Worm (Caenorhabditis elegans) whole organism, mixed stage, embryonic: ENCODE data around the gene F46C5.1.
A peak's percentile ranks its signal among the peaks of the same experiment; 100 is the strongest.

ENCODE experiments used
- M03D4.4 ChIP-seq: sonication (generic microtip); optimal IDR thresholded peaks from 2 replicates; lab custom pipeline; 2017; ENCODE audit warnings: mild to moderate bottlenecking, missing genetic modification characterization, missing compliant biosample characterization
- bed-3 ChIP-seq: fragments of 200-800 bp; sonication (Bioruptor generic); optimal IDR thresholded peaks from 3 replicates; lab custom pipeline; 2018; ENCODE audit warnings: mild to moderate bottlenecking, missing genetic modification characterization, moderate library complexity, missing compliant biosample characterization
- blmp-1 ChIP-seq: fragments of 150-350 bp; optimal IDR thresholded peaks from 2 replicates; lab custom pipeline; 2014; ENCODE audit warnings: missing biosample characterization, missing genetic modification characterization
- ceh-39 ChIP-seq: fragments of 150-350 bp; optimal IDR thresholded peaks from 2 replicates; lab custom pipeline; 2014; ENCODE audit warnings: missing biosample characterization, missing genetic modification characterization
- ceh-43 ChIP-seq: fragments of 200-800 bp; sonication (Bioruptor generic); optimal IDR thresholded peaks from 2 replicates; lab custom pipeline; 2018; ENCODE audit warnings: mild to moderate bottlenecking, missing genetic modification characterization, moderate library complexity, missing compliant biosample characterization
- ceh-83 ChIP-seq: fragments of 200-800 bp; sonication (Bioruptor generic); optimal IDR thresholded peaks from 2 replicates; lab custom pipeline; 2018; ENCODE audit warnings: mild to moderate bottlenecking, missing genetic modification characterization, missing compliant biosample characterization
- ces-1 ChIP-seq: fragments of 150-350 bp; optimal IDR thresholded peaks from 2 replicates; lab custom pipeline; 2014; ENCODE audit warnings: missing biosample characterization, missing genetic modification reagents, missing genetic modification characterization
- cnd-1 ChIP-seq: fragments of 200-800 bp; sonication (Bioruptor generic); optimal IDR thresholded peaks from 2 replicates; lab custom pipeline; 2018; ENCODE audit warnings: mild to moderate bottlenecking, missing genetic modification characterization, missing compliant biosample characterization
- drap-1 ChIP-seq: fragments of 200-800 bp; sonication (Bioruptor generic); optimal IDR thresholded peaks from 3 replicates; lab custom pipeline; 2018; ENCODE audit warnings: mild to moderate bottlenecking, missing genetic modification characterization, missing compliant biosample characterization
- elt-1 ChIP-seq: sonication (generic microtip); optimal IDR thresholded peaks from 2 replicates; lab custom pipeline; 2017; ENCODE audit warnings: missing genetic modification characterization, mild to moderate bottlenecking, missing compliant biosample characterization, antibody characterized with exemption, moderate library complexity, borderline replicate concordance; ENCODE audit not compliant: insufficient read depth
- elt-3 ChIP-seq: fragments of 150-350 bp; optimal IDR thresholded peaks from 2 replicates; lab custom pipeline; 2014; ENCODE audit warnings: missing biosample characterization, missing genetic modification characterization
- flh-1 ChIP-seq: fragments of 200-800 bp; sonication (Bioruptor generic); optimal IDR thresholded peaks from 2 replicates; lab custom pipeline; 2018; ENCODE audit warnings: mild to moderate bottlenecking, missing genetic modification characterization, moderate library complexity, missing compliant biosample characterization
- ham-2 ChIP-seq: fragments of 200-800 bp; sonication (Bioruptor generic); optimal IDR thresholded peaks from 2 replicates; lab custom pipeline; 2018; ENCODE audit warnings: mild to moderate bottlenecking, missing genetic modification characterization, missing compliant biosample characterization
- hlh-1 ChIP-seq: fragments of 150-350 bp; optimal IDR thresholded peaks from 2 replicates; lab custom pipeline; 2014; ENCODE audit warnings: missing biosample characterization, missing genetic modification reagents, missing genetic modification characterization
- lin-13 ChIP-seq: fragments of 150-350 bp; optimal IDR thresholded peaks from 2 replicates; lab custom pipeline; 2014; ENCODE audit warnings: missing biosample characterization, missing genetic modification characterization
- lin-32 ChIP-seq: fragments of 200-800 bp; sonication (Bioruptor generic); optimal IDR thresholded peaks from 2 replicates; lab custom pipeline; 2018; ENCODE audit warnings: mild to moderate bottlenecking, missing genetic modification characterization, missing compliant biosample characterization
- lsy-2 ChIP-seq: fragments of 150-350 bp; optimal IDR thresholded peaks from 2 replicates; lab custom pipeline; 2014; ENCODE audit warnings: missing biosample characterization, missing genetic modification characterization
- mab-5 ChIP-seq: fragments of 150-350 bp; optimal IDR thresholded peaks from 2 replicates; lab custom pipeline; 2014; ENCODE audit warnings: missing biosample characterization, missing genetic modification characterization
- mep-1 ChIP-seq: fragments of 150-350 bp; optimal IDR thresholded peaks from 2 replicates; lab custom pipeline; 2017; ENCODE audit warnings: missing biosample characterization, missing genetic modification reagents, missing genetic modification characterization, inconsistent platforms
- mls-2 ChIP-seq: sonication (generic microtip); optimal IDR thresholded peaks from 2 replicates; lab custom pipeline; 2016; ENCODE audit warnings: mild to moderate bottlenecking, missing genetic modification characterization, moderate library complexity, missing compliant biosample characterization
- nhr-12 ChIP-seq: fragments of 150-350 bp; optimal IDR thresholded peaks from 2 replicates; lab custom pipeline; 2014; ENCODE audit warnings: missing biosample characterization, missing genetic modification characterization
- nhr-2 ChIP-seq: fragments of 150-350 bp; optimal IDR thresholded peaks from 2 replicates; lab custom pipeline; 2014; ENCODE audit warnings: missing biosample characterization, missing genetic modification characterization
- nhr-237 ChIP-seq: fragments of 150-350 bp; optimal IDR thresholded peaks from 2 replicates; lab custom pipeline; 2014; ENCODE audit warnings: missing biosample characterization, missing genetic modification characterization
- nhr-28 ChIP-seq: fragments of 150-350 bp; optimal IDR thresholded peaks from 2 replicates; lab custom pipeline; 2014; ENCODE audit warnings: missing biosample characterization, missing genetic modification characterization
- nhr-76 ChIP-seq: sonication (generic microtip); optimal IDR thresholded peaks from 2 replicates; lab custom pipeline; 2017; ENCODE audit warnings: missing biosample characterization, missing genetic modification characterization
- pha-4 ChIP-seq: fragments of 150-350 bp; optimal IDR thresholded peaks from 2 replicates; lab custom pipeline; 2018; ENCODE audit warnings: missing biosample characterization, missing genetic modification reagents, missing genetic modification characterization
- sem-2 ChIP-seq: fragments of 200-800 bp; sonication (Bioruptor generic); optimal IDR thresholded peaks from 2 replicates; lab custom pipeline; 2018; ENCODE audit warnings: mild to moderate bottlenecking, missing genetic modification characterization, missing compliant biosample characterization
- snpc-4 ChIP-seq: fragments of 150-350 bp; optimal IDR thresholded peaks from 2 replicates; lab custom pipeline; 2014; ENCODE audit warnings: missing biosample characterization, missing genetic modification characterization
- sptf-1 ChIP-seq: sonication (generic microtip); optimal IDR thresholded peaks from 2 replicates; lab custom pipeline; 2017; ENCODE audit warnings: mild to moderate bottlenecking, missing genetic modification characterization, moderate library complexity, missing compliant biosample characterization
- tbx-8 ChIP-seq: fragments of 200-800 bp; sonication (Bioruptor generic); optimal IDR thresholded peaks from 2 replicates; lab custom pipeline; 2018; ENCODE audit warnings: mild to moderate bottlenecking, missing genetic modification characterization, moderate library complexity, missing compliant biosample characterization
- unc-120 ChIP-seq: sonication (generic microtip); optimal IDR thresholded peaks from 2 replicates; lab custom pipeline; 2017; ENCODE audit warnings: missing genetic modification characterization, missing compliant biosample characterization; ENCODE audit not compliant: poor library complexity, severe bottlenecking
- unc-39 ChIP-seq: fragments of 150-350 bp; optimal IDR thresholded peaks from 2 replicates; lab custom pipeline; 2014; ENCODE audit warnings: missing biosample characterization, missing genetic modification characterization
- unc-62 ChIP-seq: fragments of 150-350 bp; optimal IDR thresholded peaks from 2 replicates; lab custom pipeline; 2014; ENCODE audit warnings: missing biosample characterization, missing genetic modification reagents, missing genetic modification characterization
- zip-8 ChIP-seq: fragments of 150-350 bp; optimal IDR thresholded peaks from 2 replicates; lab custom pipeline; 2014; ENCODE audit warnings: missing biosample characterization, missing genetic modification characterization
- ztf-11 ChIP-seq: fragments of 150-350 bp; optimal IDR thresholded peaks from 2 replicates; lab custom pipeline; 2014; ENCODE audit warnings: missing biosample characterization, missing genetic modification characterization

The F46C5.1 gene

DNA sequence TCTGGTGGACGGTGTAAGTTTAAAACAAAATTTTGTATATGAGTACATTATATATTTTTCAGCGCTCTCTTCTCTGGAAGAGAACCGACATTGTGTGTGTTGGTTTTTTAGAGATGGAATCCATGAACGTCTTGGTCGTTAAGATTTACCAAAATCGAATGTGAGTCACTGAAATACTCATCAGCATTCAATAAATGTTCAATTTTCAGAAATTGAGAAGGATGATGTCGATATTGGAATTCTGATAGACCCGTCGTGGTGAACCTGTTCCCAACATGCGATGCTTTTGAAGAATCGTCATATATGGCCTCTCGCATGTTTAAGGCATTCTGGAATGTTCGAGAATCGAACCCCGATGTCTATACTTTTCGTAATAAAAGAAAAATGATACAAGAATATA, 32.2 kb downstream of the F46C5.1 start:
- no peak for TF ChIP-seq flh-1
- TF ChIP-seq sem-2 (GFP tag; lab: Kevin White, UChicago), result no peak
- TF ChIP-seq M03D4.4, result no peak
- TF ChIP-seq ceh-83 (GFP tag; lab: Kevin White, UChicago), result no peak
- no peak for TF ChIP-seq ztf-11 (tag; lab: Kevin White, UChicago)
- no peak for TF ChIP-seq nhr-12 (tag; lab: Kevin White, UChicago)
- TF ChIP-seq snpc-4 (tag; lab: Kevin White, UChicago), result no peak
- no peak for TF ChIP-seq hlh-1 (tag; lab: Kevin White, UChicago)
- TF ChIP-seq pha-4 (tag; lab: Kevin White, UChicago), result no peak
- no peak for TF ChIP-seq ceh-39 (tag; lab: Kevin White, UChicago)
- TF ChIP-seq zip-8, result no peak
- no peak for TF ChIP-seq lsy-2 (tag; lab: Kevin White, UChicago)
- TF ChIP-seq elt-3 (tag; lab: Kevin White, UChicago), result no peak

DNA sequence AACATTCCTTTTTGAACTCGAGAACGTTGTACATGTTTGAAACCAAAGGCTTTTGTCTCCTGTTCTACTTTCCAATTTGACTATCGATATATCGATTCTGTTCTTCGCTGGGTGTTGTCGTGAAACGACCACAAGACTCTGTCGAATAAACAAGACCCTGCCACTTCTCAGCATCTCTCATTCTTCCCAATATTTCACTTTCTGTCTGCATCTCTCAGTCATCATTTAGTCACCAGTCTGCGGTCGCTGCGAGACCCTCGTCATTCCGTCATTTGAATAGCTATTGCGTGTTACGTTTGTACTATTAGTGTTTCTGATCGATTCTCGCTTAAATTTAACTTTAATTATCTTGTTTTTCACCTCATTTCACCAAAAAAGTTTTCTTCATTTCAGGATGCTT, 33.6 kb downstream of the F46C5.1 start:
- TF ChIP-seq zip-8, result peak; percentile 55
- peak; percentile 21 for TF ChIP-seq elt-3 (tag; lab: Kevin White, UChicago)
- peak; percentile 0 for TF ChIP-seq cnd-1
- no peak for TF ChIP-seq ceh-83 (GFP tag; lab: Kevin White, UChicago)
- TF ChIP-seq ceh-43 (GFP tag; lab: Kevin White, UChicago), result no peak
- TF ChIP-seq hlh-1 (tag; lab: Kevin White, UChicago), result peak; percentile 67
- peak; percentile 87 for TF ChIP-seq nhr-237 (tag; lab: Kevin White, UChicago)
- TF ChIP-seq nhr-2 (tag; lab: Kevin White, UChicago), result peak; percentile 55
- TF ChIP-seq sptf-1 (tag; lab: Kevin White, UChicago), result peak; percentile 18
- TF ChIP-seq lin-13, result peak; percentile 67
- peak; percentile 82 for TF ChIP-seq ces-1
- no peak for TF ChIP-seq bed-3 (GFP tag; lab: Kevin White, UChicago)
- no peak for TF ChIP-seq elt-1 (tag; lab: Kevin White, UChicago)
- TF ChIP-seq sem-2 (GFP tag; lab: Kevin White, UChicago), result no peak
- TF ChIP-seq nhr-76 (tag; lab: Kevin White, UChicago), result no peak
- peak; percentile 44 for TF ChIP-seq ham-2
- no peak for TF ChIP-seq flh-1
- TF ChIP-seq ztf-11 (tag; lab: Kevin White, UChicago), result peak; percentile 58
- TF ChIP-seq nhr-12 (tag; lab: Kevin White, UChicago), result no peak
- no peak for TF ChIP-seq nhr-28 (tag; lab: Kevin White, UChicago)
- no peak for TF ChIP-seq unc-39
- peak; percentile 93 for TF ChIP-seq unc-62 (GFP tag; lab: Kevin White, UChicago)
- TF ChIP-seq snpc-4 (tag; lab: Kevin White, UChicago), result no peak
- TF ChIP-seq lin-32 (GFP tag; lab: Kevin White, UChicago), result no peak
- TF ChIP-seq drap-1 (GFP tag; lab: Kevin White, UChicago), result peak; percentile 24
- no peak for TF ChIP-seq M03D4.4
- TF ChIP-seq pha-4 (tag; lab: Kevin White, UChicago), result peak; percentile 97
- TF ChIP-seq mep-1 (tag; lab: Kevin White, UChicago), result peak; percentile 89
- TF ChIP-seq mls-2, result no peak
- peak; percentile 70 for TF ChIP-seq mab-5 (tag; lab: Kevin White, UChicago)
- TF ChIP-seq blmp-1, result no peak
- TF ChIP-seq ceh-39 (tag; lab: Kevin White, UChicago), result peak; percentile 100
- TF ChIP-seq tbx-8, result no peak
- TF ChIP-seq lsy-2 (tag; lab: Kevin White, UChicago), result peak; percentile 77
- TF ChIP-seq unc-120 (tag; lab: Kevin White, UChicago), result peak; percentile 10
- TF ChIP-seq, all 35 proteins: peak for 19

DNA sequence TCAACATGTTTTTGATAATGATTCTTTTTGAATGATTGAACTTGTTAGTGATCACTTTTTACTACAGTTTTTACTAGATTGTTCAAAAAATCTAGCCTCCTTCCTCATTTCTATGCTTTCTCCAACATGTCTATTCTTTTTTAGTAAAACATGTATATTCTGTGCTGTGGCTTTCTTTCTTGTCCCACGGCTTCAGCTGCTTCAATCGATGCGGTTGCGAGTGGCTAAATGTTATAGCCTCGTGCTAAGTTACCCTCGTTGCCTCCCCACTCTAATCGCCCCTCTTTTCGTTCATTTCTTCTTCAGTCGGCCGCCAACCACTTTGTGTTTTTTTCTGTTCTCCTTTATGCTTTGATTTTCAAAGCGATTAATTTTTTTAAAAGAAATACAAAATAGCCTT, 35.1 kb downstream of the F46C5.1 start:
- peak; percentile 54 for TF ChIP-seq ces-1
- no peak for TF ChIP-seq ceh-43 (GFP tag; lab: Kevin White, UChicago)
- peak; percentile 34 for TF ChIP-seq ham-2
- TF ChIP-seq cnd-1, result no peak
- peak; percentile 27 for TF ChIP-seq mls-2
- TF ChIP-seq ceh-83 (GFP tag; lab: Kevin White, UChicago), result peak; percentile 3
- TF ChIP-seq, all 35 proteins: peak for 4
